Worm (Caenorhabditis elegans): Measurements from ENCODE around the gene C30H6.8.

DNA sequence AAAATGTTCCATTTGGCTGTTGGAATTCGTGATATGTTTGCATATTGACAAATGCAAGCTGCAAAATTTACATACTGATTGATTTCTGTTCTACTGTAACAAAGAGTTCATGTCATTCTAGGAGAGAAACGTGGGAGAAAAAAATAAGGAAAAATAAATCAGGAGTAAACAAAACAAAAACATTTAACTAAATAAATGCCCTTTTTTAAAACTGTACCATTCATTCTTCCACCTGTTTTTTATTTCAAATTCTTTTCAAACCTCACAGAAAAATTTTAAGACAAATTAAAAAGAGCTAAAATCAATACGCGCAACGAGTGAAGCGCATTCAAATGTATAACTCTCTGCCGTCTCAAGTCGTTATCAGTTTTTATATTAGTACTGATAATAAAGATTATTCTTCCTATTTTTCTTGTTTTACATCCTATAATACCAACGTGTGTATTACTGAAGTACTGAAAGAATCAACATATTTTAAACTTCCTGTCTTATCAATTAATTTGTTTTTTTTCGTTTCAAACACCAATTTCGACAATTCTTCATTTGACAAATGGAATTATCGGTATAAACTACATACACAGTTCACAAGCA is 43.1 kb upstream of the C30H6.8 start, which contains the start of gene C49C3.10:
- TF ChIP-seq lin-13 (GFP tag; optimal IDR thresholded peaks at IDR 0.05) (no peak), lsy-2 (tag; optimal IDR thresholded peaks at IDR 0.05) (no peak), blmp-1 (tag; optimal IDR thresholded peaks at IDR 0.05; ENCODE audit: insufficient read depth) (no peak)
